Worm (Caenorhabditis elegans) whole organism, late embryonic: ENCODE measurements around the gene T20G5.13.

Source experiments
- F13H6.1 ChIP-seq: sonication (generic microtip); optimal IDR thresholded peaks from 2 replicates; lab custom pipeline; 2016; ENCODE audit warnings: missing genetic modification characterization, missing compliant biosample characterization
- Y22D7AL.16 ChIP-seq: sonication (generic microtip); optimal IDR thresholded peaks from 2 replicates; lab custom pipeline; 2016; ENCODE audit warnings: missing genetic modification characterization, missing compliant biosample characterization
- ahr-1 ChIP-seq: sonication (generic microtip); optimal IDR thresholded peaks from 2 replicates; lab custom pipeline; 2016; ENCODE audit warnings: missing genetic modification characterization, missing compliant biosample characterization
- ama-1 ChIP-seq: fragments of 150-350 bp; optimal IDR thresholded peaks from 2 replicates; lab custom pipeline; 2014
- ceh-48 ChIP-seq: sonication (generic microtip); optimal IDR thresholded peaks from 2 replicates; lab custom pipeline; 2016; ENCODE audit warnings: missing genetic modification characterization, inconsistent platforms, missing compliant biosample characterization
- hlh-13 ChIP-seq: fragments of 200-800 bp; sonication (Bioruptor generic); optimal IDR thresholded peaks from 2 replicates; lab custom pipeline; 2018; ENCODE audit warnings: mild to moderate bottlenecking, missing genetic modification characterization, missing compliant biosample characterization
- nhr-11 ChIP-seq: fragments of 150-350 bp; optimal IDR thresholded peaks from 2 replicates; lab custom pipeline; 2014; ENCODE audit warnings: missing biosample characterization, missing genetic modification characterization
- nhr-232 ChIP-seq: sonication (generic microtip); optimal IDR thresholded peaks from 2 replicates; lab custom pipeline; 2016; ENCODE audit warnings: missing genetic modification characterization, missing compliant biosample characterization
- sdc-2 ChIP-seq: sonication (generic microtip); optimal IDR thresholded peaks from 2 replicates; lab custom pipeline; 2016; ENCODE audit warnings: missing genotype, missing genetic modification characterization, missing compliant biosample characterization
- sox-2 ChIP-seq: fragments of 200-800 bp; sonication (Bioruptor generic); IDR thresholded peaks from 2 replicates; pipeline ENCODE4 v1.3.6; 2022; ENCODE audit warnings: missing genetic modification reagents, missing genetic modification characterization, missing compliant biosample characterization

DNA sequence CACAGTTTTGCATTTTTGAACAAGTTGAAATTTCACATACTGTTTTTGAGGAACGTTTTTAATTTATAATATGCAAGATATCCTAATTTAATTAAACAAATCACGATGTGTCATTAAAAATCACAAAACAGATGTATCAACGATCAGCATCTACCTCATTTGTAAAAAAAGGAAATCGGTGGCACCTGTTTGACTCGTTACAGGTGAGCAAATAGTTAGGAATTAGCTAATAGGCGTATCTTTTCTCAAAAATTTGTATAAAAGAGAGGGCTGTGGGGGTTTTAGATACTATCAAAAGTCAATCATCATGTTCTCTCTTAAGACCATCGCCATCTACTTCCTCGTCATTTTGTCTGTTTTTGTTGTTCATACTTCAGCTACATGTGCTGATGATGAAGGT is 2.1 kb downstream of the T20G5.13 start, which contains the start of gene T20G5.8:
- TF ChIP-seq hlh-13 (GFP tag; lab: Kevin White, UChicago) (no peak), ahr-1 (tag; lab: Kevin White, UChicago) (no peak), ama-1 (lab: Kevin White, UChicago) (no peak), nhr-232 (tag; lab: Kevin White, UChicago) (no peak), ceh-48 (no peak), sox-2 (GFP tag; lab: Robert Waterston, UW) (no peak), Y22D7AL.16 (no peak), F13H6.1 (tag; lab: Kevin White, UChicago) (no peak), sdc-2 (tag; lab: Kevin White, UChicago) (no peak), nhr-11 (no peak)
